Fruit fly (Drosophila melanogaster) whole organism, larva: ENCODE measurements around the gene Rab3-GEF.

Experiments
- noc ChIP-seq: fragments of 200-800 bp; sonication (Bioruptor generic); optimal IDR thresholded peaks from 3 replicates; lab custom pipeline; 2019; ENCODE audit warnings: missing biosample characterization, mild to moderate bottlenecking, missing genetic modification characterization, moderate library complexity

The Rab3-GEF gene

DNA sequence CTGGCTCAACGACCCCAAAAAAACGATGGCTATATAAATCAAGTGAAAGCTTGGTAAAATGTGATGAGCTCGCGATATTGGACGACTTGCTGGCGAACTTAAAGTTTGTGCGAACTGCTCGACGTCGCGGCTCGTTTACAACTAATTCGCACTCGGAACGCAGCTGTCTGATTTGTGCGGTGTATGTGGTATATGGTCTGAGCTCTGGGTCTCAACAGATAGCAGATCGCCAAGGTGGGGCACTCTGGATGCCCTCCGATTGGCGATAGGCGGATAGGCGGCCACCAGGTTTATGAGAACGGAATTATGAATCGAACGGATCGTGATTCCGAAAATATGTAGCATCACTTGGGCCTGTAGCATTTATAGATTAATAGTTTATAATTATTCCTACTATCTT is 26.9 kb downstream of the Rab3-GEF start, which contains the start of gene Cyp4s3:
Gene Cyp4s3, minus strand, starts transcription at position 146 of the 400 bp plus-strand sequence.
- no peak for TF ChIP-seq noc (tag; lab: Kevin White, UChicago)

DNA sequence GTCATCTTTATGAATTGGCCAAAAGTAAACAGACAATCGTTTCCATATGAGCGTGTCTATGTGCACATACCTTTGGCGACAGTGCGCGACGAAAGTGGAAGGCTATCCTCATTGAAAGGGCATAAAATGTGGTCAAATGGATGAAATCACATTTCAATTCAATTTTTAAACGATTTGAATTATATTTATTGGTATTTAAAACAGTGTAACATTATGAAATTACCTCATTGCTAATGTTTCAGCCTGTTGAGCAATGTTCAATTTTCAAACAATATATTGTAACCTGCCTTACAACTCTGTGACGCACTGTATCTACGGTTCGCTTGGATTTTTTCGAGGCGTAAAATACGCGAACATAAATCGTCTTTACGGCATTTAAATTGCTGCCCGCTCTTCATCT is 30.6 kb downstream of the Rab3-GEF start:
- peak; percentile 74 for TF ChIP-seq noc (tag; lab: Kevin White, UChicago)

DNA sequence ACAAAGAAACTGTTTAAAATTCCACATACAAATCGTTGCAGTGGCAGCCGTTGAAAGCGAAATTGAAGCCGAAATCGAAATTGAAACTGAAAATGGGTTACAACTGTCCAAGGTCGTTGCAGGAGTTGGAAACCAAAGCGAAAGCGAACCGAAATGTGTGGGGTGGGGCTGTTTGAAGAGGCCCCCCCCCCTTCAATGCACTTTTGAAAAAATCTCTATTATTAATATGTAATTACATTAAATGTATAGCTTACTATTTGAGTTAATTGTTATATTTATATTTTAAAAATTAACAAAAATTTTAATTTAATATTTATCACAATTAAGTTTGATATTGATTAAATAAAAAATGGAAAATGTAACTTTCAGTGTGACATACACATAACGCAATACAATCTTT is 32.2 kb downstream of the Rab3-GEF start:
- no peak for TF ChIP-seq noc (tag; lab: Kevin White, UChicago)

DNA sequence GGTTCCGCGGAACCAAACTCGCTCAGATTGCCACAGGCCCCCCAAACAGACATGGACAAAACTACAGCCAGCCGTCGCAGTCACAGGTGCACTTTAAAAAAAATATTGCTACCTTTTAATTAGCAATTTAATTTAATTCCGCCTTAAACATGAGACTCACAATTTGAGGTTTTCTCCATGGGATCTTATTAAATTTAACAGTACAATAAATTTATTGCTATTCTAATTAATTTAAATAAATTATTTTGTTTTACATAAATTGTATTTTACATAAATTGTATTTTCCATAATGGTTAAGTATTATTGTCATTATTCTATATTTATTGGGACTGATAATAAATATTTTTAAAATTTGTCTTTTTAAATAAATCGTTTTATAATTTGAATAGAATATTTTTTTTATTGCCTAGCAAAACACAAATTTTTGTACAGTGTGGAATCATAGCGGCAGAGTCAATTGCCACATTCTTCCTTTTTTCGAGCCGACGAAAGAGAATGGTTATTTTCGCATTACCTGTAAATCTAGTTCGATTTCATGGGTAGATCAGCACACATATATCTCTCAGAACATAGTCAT is 34.0 kb downstream of the Rab3-GEF start:
- no peak for TF ChIP-seq noc (tag; lab: Kevin White, UChicago)

DNA sequence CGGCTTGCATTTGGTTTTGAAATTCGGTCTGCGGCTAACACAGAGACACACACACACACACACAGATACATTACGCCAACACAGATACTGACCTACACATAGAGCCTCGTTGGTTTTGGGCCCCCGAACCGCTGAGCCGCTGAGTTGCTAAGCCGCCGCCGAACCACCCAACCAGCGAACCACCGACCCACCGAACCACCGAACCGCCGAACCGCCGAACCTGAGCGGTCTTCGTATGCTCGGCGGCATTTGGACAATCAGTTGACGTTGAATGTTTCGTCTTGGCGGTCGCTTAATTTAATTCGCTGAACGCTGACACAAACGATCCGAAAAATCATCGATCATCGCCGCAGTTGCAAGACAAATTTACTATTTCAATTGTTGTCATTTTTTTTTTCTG is 36.0 kb downstream of the Rab3-GEF start, which contains the start of gene drd:
Gene drd, plus strand, starts transcription at position 258 of the 400 bp plus-strand sequence.
- TF ChIP-seq noc (tag; lab: Kevin White, UChicago), result no peak

DNA sequence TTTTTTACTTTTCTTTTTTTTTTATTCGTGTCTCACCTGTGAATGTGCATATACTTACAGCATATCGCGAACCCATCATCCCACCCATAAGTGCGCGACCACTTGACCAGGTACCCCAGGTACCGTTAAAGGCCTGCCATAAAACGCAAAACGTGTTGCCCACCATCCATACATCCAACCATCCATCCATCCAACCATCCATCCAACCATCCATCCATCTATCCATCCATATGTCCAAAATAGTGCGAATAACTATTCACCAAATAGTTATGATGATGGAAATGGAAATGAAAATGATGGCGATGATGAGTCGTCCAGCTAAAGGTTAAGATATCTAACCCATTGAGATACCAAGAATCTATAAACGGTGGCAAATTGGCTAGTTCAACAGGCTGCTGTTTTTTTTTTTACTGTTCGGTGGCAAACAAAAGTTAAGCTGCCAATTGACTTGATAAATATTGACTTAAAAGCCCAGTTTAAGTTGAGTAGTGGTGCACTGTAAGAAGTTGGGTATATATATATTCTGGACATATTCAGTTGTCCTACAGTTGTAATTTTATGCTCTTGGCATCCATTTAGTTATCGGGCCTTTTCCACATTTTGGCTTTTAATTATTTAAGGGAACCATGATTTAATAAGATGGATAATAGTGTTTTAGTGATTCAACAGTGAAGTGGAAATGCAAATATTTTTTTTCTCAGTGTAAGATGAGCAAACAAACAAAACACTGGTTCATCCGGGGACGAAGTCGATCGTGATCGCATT is 38.6 kb downstream of the Rab3-GEF start:
- TF ChIP-seq noc (tag; lab: Kevin White, UChicago), result peak; percentile 12

DNA sequence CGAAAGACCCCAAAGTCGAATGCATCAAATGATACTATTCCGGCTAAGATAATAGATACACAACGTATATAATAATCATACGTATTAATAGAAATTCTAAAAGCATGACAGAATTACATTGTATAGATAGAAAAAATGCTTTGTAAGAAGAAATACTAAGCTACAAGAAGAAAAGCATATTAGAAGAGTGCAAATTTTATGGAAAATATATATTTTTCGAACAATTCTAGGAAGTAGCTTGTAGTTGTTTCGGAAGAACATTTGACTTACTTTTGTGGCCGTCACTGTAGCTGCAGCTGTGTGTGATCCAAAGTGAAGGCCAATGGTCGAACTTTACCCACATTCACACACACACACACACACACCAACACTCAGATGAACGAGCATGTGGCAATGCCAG is 42.6 kb downstream of the Rab3-GEF start:
- TF ChIP-seq noc (tag; lab: Kevin White, UChicago), result no peak

DNA sequence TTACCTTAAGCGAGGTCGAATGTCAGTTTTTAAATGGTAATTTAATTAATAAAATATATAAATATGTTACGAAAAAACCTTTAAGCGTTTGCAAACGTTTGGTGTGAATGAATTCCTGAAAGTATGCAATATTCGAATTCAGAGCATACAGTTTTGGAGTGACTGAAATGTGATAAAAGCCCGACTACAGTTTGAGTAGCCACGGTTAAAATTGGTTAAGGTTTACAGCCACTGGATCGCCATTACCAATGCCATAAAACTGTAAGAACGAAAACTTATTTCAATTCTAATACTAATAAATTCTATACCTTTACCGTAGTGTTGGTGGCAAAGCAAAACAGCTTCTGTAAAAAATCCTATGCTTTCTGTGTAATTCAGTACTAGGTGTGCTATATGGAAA is 47.8 kb downstream of the Rab3-GEF start:
- TF ChIP-seq noc (tag; lab: Kevin White, UChicago), result no peak

DNA sequence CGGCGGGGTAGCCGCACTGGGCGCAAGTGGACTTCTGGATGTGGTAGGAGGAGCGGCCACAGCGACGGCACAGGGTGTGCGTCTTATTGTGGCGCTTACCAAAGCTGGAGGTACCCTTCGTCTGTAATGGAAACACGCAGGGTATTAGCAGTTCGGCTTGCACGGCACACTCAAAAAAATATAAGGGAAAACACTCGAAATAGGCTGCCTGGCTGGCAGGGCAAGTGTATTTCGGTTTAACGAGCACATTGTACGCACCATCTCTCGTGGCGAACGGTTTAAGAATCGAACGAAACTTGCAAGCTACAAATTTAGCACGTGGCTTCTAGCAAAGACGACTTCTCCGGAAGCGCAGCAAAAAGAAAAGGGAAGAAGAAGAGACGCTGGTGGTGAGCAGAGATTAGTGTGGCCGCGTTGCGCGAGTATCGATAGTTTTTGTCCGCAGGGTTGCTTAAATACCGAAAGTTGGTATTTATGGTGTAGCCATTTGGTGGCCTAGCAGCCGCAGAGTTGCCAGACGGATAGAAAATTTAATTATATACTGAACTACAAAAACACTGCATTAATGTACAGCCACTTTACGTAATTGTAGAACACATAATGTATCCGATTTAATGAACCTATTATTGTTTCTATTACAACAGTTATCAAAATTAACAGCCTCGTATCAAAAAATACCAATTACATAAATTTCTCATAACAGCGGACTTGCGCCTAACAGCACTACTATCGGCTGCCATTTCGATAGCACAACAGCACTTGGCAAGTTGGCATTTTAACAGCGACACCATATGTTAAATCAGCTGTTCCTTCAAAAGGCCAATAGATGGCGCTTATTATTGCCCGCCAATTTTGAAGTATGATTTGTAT is 49.7 kb downstream of the Rab3-GEF start, which contains the start of gene RpL37-1:
Gene RpL37-1, minus strand, starts transcription at position 374 of the 870 bp plus-strand sequence.
- peak; percentile 41 for TF ChIP-seq noc (tag; lab: Kevin White, UChicago)

DNA sequence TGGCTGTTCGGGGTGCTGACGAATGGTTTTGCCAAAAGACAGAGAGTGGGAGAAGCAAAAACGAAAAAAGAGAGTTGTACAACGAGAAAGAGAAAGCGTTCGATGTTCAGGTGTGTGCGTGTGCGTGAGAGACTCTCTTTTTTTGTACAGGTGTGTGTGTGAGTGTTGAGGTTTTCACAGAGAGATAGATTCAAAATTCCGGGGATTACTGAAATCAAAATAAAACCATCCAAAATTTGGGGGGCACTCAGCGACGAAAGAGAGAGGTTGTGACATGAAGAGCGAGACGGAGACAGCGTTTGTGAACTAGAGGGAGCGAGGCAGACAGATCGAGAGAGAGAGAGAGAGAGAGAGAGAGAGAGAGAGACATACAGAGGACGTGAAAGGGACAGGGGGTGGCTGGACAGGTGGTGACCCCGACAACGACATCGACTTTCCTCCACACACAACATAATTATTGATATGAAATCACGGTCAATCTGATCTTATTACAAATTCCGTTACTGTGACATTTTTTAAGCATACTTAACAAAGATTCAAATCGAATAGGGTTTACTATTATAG is 53.9 kb downstream of the Rab3-GEF start:
- TF ChIP-seq noc (tag; lab: Kevin White, UChicago), result no peak

DNA sequence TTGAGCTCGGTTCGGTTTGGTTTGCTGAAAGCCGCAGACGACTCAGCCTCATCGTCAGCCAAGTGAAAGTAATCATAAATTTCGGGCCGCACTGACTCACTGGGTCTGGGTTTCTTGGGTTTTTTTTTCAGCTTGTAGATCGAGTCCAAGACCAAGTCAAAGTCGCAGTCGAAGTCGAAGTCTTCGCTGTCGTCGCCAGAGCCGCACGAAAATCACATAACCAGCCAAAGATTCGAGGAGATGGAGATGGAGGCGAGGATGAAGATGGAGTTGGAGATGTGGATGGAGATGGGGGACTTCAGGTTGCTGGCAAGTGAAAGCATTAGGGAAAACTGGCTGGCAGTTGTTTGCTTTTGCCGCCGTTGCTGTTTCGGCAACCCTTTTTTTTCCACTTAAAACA is 57.6 kb downstream of the Rab3-GEF start:
- no peak for TF ChIP-seq noc (tag; lab: Kevin White, UChicago)

DNA sequence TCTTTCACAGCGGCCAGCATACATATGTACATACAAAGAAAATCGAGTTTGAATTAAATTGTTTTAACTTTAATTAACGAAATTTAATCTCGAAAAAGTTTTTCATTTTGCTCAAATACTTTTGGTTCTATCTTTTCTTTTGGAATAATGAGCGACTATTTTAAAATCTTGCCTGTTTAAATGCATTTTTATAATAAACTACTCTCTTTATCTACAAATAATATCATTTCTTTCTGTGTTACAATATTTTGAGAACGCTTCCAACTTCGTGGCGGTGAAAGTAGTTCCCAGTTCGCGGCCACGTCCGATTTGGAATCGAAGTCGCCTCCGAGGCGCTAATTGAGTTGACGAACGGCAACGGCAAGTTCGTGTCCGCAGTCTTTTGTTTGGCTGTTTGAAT is 60.8 kb downstream of the Rab3-GEF start:
- TF ChIP-seq noc (tag; lab: Kevin White, UChicago), result no peak

DNA sequence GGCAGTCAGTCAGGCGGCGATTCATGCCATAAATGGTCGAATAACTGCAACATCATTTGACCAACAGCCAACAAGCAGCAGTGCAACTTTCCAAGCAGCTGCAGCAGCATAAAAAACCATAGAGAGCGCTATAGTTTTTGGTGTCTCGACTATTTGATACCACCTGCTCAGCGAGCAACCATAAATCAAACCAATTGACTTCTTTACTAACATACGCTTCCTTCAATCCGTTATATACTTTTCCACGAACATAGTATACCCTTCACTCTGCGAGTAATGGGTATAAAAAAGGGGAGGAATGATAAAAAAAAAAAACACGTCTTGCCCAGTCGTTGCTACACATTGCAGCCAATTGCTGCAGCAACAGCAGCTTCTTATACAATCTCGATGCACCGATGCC is 62.6 kb downstream of the Rab3-GEF start:
- no peak for TF ChIP-seq noc (tag; lab: Kevin White, UChicago)

DNA sequence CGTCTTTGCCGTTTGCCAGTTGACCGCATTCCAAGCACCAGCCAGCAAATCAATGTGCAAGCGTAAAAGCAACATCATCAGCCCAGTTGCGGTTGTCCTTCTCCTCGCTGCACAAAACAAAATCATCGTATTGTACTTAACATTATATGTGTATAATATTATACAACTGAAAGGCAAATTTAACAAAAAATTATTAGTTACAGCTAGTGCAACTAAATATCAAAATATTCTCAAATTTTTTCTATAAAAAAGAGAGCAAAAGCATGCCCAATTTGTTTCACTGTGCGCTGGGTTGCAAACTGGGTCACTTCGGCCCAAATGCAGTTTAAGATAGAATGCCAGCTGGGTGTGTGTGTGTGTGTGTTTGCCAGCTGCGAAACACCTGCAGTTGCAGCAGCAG is 66.8 kb downstream of the Rab3-GEF start:
- no peak for TF ChIP-seq noc (tag; lab: Kevin White, UChicago)

DNA sequence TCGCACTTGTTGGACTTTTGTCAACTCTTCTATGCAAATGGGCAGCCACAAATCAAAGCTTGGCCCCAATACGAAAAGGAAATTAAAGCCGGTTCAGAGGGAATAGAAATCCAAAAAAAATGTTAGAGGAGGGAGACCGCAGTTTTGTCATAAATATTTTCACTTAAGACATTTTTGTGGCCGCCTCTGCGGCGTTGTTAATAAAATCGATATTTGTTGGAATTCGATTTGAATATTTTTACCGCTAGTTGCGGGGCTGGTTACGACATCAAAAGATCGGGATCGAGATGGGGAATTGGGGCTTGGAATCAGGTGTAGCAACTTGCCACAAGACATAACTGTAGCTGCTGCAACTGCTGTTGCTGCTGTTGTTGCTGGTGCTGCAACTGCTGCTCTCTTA is 67.7 kb downstream of the Rab3-GEF start:
- TF ChIP-seq noc (tag; lab: Kevin White, UChicago), result no peak

DNA sequence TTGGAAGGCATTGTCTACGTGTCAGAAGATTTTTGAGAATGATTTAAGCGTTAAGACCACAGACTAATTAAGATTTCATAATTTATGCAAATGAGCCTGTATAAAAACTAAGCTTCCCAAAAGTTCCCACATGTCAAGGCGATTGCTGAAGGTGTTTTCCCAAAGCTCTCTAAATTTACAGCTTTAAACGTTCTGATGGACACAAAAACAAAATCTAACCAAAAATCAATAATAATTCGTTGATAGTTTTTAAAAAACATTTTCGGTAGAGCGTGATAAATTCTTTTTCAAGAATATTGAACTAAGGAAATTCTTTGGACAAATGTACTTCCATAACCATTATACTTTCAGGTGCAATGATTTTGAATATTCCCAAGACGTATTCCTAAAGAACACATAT is 72.6 kb downstream of the Rab3-GEF start:
- TF ChIP-seq noc (tag; lab: Kevin White, UChicago), result no peak
